Worm (Caenorhabditis elegans) whole organism, early embryonic: Measurements from ENCODE around the gene sre-34.

ENCODE experiments used
- F13C5.2 ChIP-seq: sonication (generic microtip); optimal IDR thresholded peaks from 2 replicates; lab custom pipeline; 2017; ENCODE audit warnings: mild to moderate bottlenecking, missing genetic modification characterization, inconsistent platforms, missing compliant biosample characterization
- ama-1 ChIP-seq: fragments of 150-350 bp; optimal IDR thresholded peaks from 2 replicates; lab custom pipeline; 2014
- ceh-13 ChIP-seq: fragments of 200-800 bp; sonication (Bioruptor generic); optimal IDR thresholded peaks from 2 replicates; lab custom pipeline; 2018; ENCODE audit warnings: mild to moderate bottlenecking, missing genetic modification characterization, missing compliant biosample characterization
- ets-7 ChIP-seq: sonication (generic microtip); optimal IDR thresholded peaks from 2 replicates; lab custom pipeline; 2016; ENCODE audit warnings: missing genotype, missing genetic modification characterization, missing compliant biosample characterization
- hmbx-1 ChIP-seq: sonication (generic microtip); optimal IDR thresholded peaks from 2 replicates; lab custom pipeline; 2016; ENCODE audit warnings: mild to moderate bottlenecking, missing genetic modification characterization, missing compliant biosample characterization
- sea-1 ChIP-seq: fragments of 200-800 bp; sonication (Bioruptor generic); conservative IDR thresholded peaks from 2 replicates; pipeline ENCODE4 v1.3.6; 2022; ENCODE audit warnings: missing genetic modification characterization, missing compliant biosample characterization
- tra-4 ChIP-seq: sonication (generic microtip); optimal IDR thresholded peaks from 2 replicates; lab custom pipeline; 2017; ENCODE audit warnings: missing genetic modification characterization, missing compliant biosample characterization

DNA sequence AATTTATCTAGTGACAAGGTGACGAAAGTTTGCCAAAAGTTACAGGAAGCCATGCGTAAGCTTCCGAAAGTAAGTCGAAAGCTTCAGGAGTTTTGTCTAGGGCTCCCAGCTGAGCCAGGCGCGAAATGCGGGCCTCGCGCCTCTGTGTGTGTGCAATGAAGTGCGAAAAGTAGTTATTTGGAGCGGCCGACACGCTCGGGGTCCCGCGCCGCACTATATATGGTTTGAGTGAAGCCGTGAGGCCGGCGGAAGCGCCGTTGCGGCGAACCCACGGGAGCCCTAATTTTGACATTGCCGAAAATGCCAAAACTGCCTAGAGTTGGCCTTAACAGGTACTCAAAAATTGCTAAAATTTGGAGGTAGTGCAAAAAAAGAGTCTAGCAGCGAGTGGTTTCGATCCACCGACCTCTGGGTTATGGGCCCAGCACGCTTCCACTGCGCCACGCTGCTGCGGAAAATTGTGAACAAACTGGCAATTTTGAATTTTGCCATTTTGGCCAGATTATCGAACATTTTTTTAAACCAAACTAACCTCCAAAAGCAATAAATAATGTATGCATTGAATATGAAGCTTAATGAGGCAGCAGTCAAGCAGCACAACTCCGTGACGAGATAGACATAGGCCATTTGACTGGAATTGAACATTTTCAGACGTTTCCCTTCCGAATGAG lies 14.6 kb upstream of the sre-34 start:
- TF ChIP-seq ama-1 (no peak), F13C5.2 (no peak), sea-1 (GFP tag; lab: Robert Waterston, UW) (no peak), ets-7 (no peak), tra-4 (tag; lab: Kevin White, UChicago) (no peak), hmbx-1 (tag; lab: Kevin White, UChicago) (no peak), ceh-13 (GFP tag; lab: Kevin White, UChicago) (no peak)
